Fruit fly (Drosophila melanogaster) whole organism, embryonic: Measurements from ENCODE around the gene COX7AL2.

Experiments used
- Abd-B ChIP-seq: fragments of 200-800 bp; sonication (Bioruptor generic); optimal IDR thresholded peaks from 2 replicates; lab custom pipeline; 2018; ENCODE audit warnings: missing biosample characterization, mild to moderate bottlenecking, missing genetic modification characterization, moderate library complexity
- Adf1 ChIP-seq: fragments of 200-800 bp; sonication (Bioruptor generic); IDR thresholded peaks from 2 replicates; pipeline ENCODE4 v1.3.6; 2022; ENCODE audit warnings: missing biosample characterization, missing genetic modification characterization
- Blimp-1 ChIP-seq: fragments of 200-800 bp; sonication (Bioruptor generic); optimal IDR thresholded peaks from 3 replicates; lab custom pipeline; 2018; ENCODE audit warnings: missing biosample characterization, missing genetic modification characterization, mild to moderate bottlenecking, moderate library complexity, missing genetic modification reagents
- CG12219 ChIP-seq: fragments of 200-800 bp; sonication (Bioruptor generic); optimal IDR thresholded peaks from 3 replicates; lab custom pipeline; 2018; ENCODE audit warnings: missing biosample characterization, mild to moderate bottlenecking, missing genetic modification characterization
- CG14050 ChIP-seq: fragments of 200-800 bp; sonication (Bioruptor generic); IDR thresholded peaks from 3 replicates; pipeline ENCODE4 v1.3.6; 2022; ENCODE audit warnings: missing biosample characterization, missing genetic modification characterization
- CG14965 ChIP-seq: fragments of 200-800 bp; sonication (Bioruptor generic); optimal IDR thresholded peaks from 2 replicates; lab custom pipeline; 2016; ENCODE audit warnings: missing biosample characterization, missing genetic modification characterization, borderline replicate concordance
- CG17328 ChIP-seq: fragments of 200-800 bp; sonication (Bioruptor generic); IDR thresholded peaks from 2 replicates; pipeline ENCODE4 v1.3.6; 2022; ENCODE audit warnings: missing biosample characterization, missing genetic modification characterization
- CG17361 ChIP-seq: fragments of 200-800 bp; sonication (Bioruptor generic); IDR thresholded peaks from 3 replicates; pipeline ENCODE4 v1.3.6; 2022; ENCODE audit warnings: missing biosample characterization, missing genetic modification characterization
- CG17802 ChIP-seq: fragments of 200-800 bp; sonication (Bioruptor generic); optimal IDR thresholded peaks from 2 replicates; lab custom pipeline; 2018; ENCODE audit warnings: missing biosample characterization, mild to moderate bottlenecking, missing genetic modification characterization, moderate library complexity
- CG2116 ChIP-seq: fragments of 200-800 bp; sonication (Bioruptor generic); optimal IDR thresholded peaks from 3 replicates; lab custom pipeline; 2018; ENCODE audit warnings: missing biosample characterization, mild to moderate bottlenecking, missing genetic modification characterization
- CG30403 ChIP-seq: fragments of 200-800 bp; sonication (Bioruptor generic); optimal IDR thresholded peaks from 3 replicates; lab custom pipeline; 2016; ENCODE audit warnings: missing biosample characterization, missing genetic modification characterization
- CG3065 ChIP-seq: fragments of 200-800 bp; sonication (Bioruptor generic); optimal IDR thresholded peaks from 2 replicates; lab custom pipeline; 2016; ENCODE audit warnings: missing biosample characterization, missing genetic modification characterization
- CG31365 ChIP-seq: fragments of 200-800 bp; sonication (Bioruptor generic); optimal IDR thresholded peaks from 2 replicates; lab custom pipeline; 2018; ENCODE audit warnings: missing biosample characterization, mild to moderate bottlenecking, missing genetic modification characterization
- CG5180 ChIP-seq: fragments of 200-800 bp; sonication (Bioruptor generic); optimal IDR thresholded peaks from 3 replicates; lab custom pipeline; 2017; ENCODE audit warnings: missing biosample characterization, missing genetic modification characterization, mild to moderate bottlenecking, moderate library complexity, missing genetic modification reagents
- CG8944 ChIP-seq: fragments of 200-800 bp; sonication (Bioruptor generic); optimal IDR thresholded peaks from 3 replicates; lab custom pipeline; 2016; ENCODE audit warnings: missing biosample characterization, missing genetic modification characterization
- Camta ChIP-seq: fragments of 200-800 bp; sonication (Bioruptor generic); optimal IDR thresholded peaks from 2 replicates; lab custom pipeline; 2016; ENCODE audit warnings: missing biosample characterization, missing genetic modification characterization
- CoRest ChIP-seq: fragments of 200-800 bp; sonication (Bioruptor generic); optimal IDR thresholded peaks from 3 replicates; lab custom pipeline; 2018; ENCODE audit warnings: missing biosample characterization, mild to moderate bottlenecking, missing genetic modification characterization, moderate library complexity
- Fer3 ChIP-seq: fragments of 200-800 bp; sonication (Bioruptor generic); optimal IDR thresholded peaks from 2 replicates; lab custom pipeline; 2018; ENCODE audit warnings: missing biosample characterization, mild to moderate bottlenecking, missing genetic modification characterization, moderate library complexity
- HLH54F ChIP-seq: fragments of 200-800 bp; sonication (Bioruptor generic); optimal IDR thresholded peaks from 3 replicates; lab custom pipeline; 2016; ENCODE audit warnings: missing biosample characterization, missing genetic modification characterization
- Jarid2 ChIP-seq: fragments of 200-800 bp; sonication (Bioruptor generic); optimal IDR thresholded peaks from 3 replicates; lab custom pipeline; 2017; ENCODE audit warnings: mild to moderate bottlenecking, missing biosample characterization, missing genetic modification reagents, missing genetic modification characterization
- Mad ChIP-seq: fragments of 200-800 bp; sonication (Bioruptor generic); optimal IDR thresholded peaks from 2 replicates; lab custom pipeline; 2016; ENCODE audit warnings: missing biosample characterization, missing genetic modification characterization
- Mes4 ChIP-seq: fragments of 200-800 bp; sonication (Bioruptor generic); optimal IDR thresholded peaks from 2 replicates; lab custom pipeline; 2016; ENCODE audit warnings: missing biosample characterization, missing genetic modification characterization
- Sox102F ChIP-seq: fragments of 200-800 bp; sonication (Bioruptor generic); optimal IDR thresholded peaks from 2 replicates; lab custom pipeline; 2018; ENCODE audit warnings: missing biosample characterization, mild to moderate bottlenecking, missing genetic modification characterization, moderate library complexity
- Ssrp ChIP-seq: fragments of 200-800 bp; sonication (Bioruptor generic); optimal IDR thresholded peaks from 2 replicates; lab custom pipeline; 2018; ENCODE audit warnings: missing biosample characterization, mild to moderate bottlenecking, missing genetic modification characterization, moderate library complexity
- Xrp1 ChIP-seq: fragments of 200-800 bp; sonication (Bioruptor generic); IDR thresholded peaks from 2 replicates; pipeline ENCODE4 v1.3.6; 2022; ENCODE audit warnings: missing biosample characterization, missing genetic modification characterization
- abd-A ChIP-seq: fragments of 200-800 bp; sonication (Bioruptor generic); optimal IDR thresholded peaks from 3 replicates; lab custom pipeline; 2019; ENCODE audit warnings: missing biosample characterization, mild to moderate bottlenecking, missing genetic modification characterization, moderate library complexity
- bcd ChIP-seq: fragments of 200-800 bp; sonication (Bioruptor generic); optimal IDR thresholded peaks from 2 replicates; lab custom pipeline; 2017; ENCODE audit warnings: missing biosample characterization, mild to moderate bottlenecking, missing genetic modification characterization
- bigmax ChIP-seq: fragments of 200-800 bp; sonication (Bioruptor generic); optimal IDR thresholded peaks from 2 replicates; lab custom pipeline; 2018; ENCODE audit warnings: missing biosample characterization, mild to moderate bottlenecking, missing genetic modification characterization
- crc ChIP-seq: fragments of 200-800 bp; sonication (Bioruptor generic); optimal IDR thresholded peaks from 2 replicates; lab custom pipeline; 2016; ENCODE audit warnings: missing biosample characterization, missing genetic modification characterization
- dm ChIP-seq: fragments of 200-800 bp; sonication (Bioruptor generic); optimal IDR thresholded peaks from 3 replicates; lab custom pipeline; 2016; ENCODE audit warnings: missing biosample characterization, missing genetic modification characterization
- ems ChIP-seq: fragments of 200-800 bp; sonication (Bioruptor generic); optimal IDR thresholded peaks from 3 replicates; lab custom pipeline; 2016; ENCODE audit warnings: missing biosample characterization, missing genetic modification characterization
- en ChIP-seq: fragments of 200-800 bp; sonication (Bioruptor generic); optimal IDR thresholded peaks from 2 replicates; lab custom pipeline; 2016; ENCODE audit warnings: missing biosample characterization, missing genetic modification characterization
- eve ChIP-seq, 2 experiments: fragments of >200 bp; optimal IDR thresholded peaks; 2 replicates each; lab custom pipeline; 2017; ENCODE audit warnings: missing biosample characterization in 2 of 2, missing genetic modification characterization in 2 of 2
- exex ChIP-seq: fragments of 200-800 bp; sonication (Bioruptor generic); optimal IDR thresholded peaks from 4 replicates; lab custom pipeline; 2018; ENCODE audit warnings: missing biosample characterization, mild to moderate bottlenecking, missing genetic modification characterization, moderate library complexity
- ftz-f1 ChIP-seq: fragments of 200-800 bp; sonication (Bioruptor generic); optimal IDR thresholded peaks from 2 replicates; lab custom pipeline; 2016; ENCODE audit warnings: missing biosample characterization, missing genetic modification characterization
- hkb ChIP-seq, 2 experiments: fragments of 200-800 bp in 1 of 2; fragments of >200 bp in 1 of 2; sonication (Bioruptor generic) in 1 of 2; IDR thresholded peaks in 1 of 2; optimal IDR thresholded peaks in 1 of 2; 2 replicates each; pipeline versions ENCODE4 v1.3.6 to Lab custom; 2017 to 2022; ENCODE audit warnings: missing biosample characterization in 1 of 2, missing genetic modification characterization in 1 of 2
- jigr1 ChIP-seq: fragments of 200-800 bp; sonication (Bioruptor generic); IDR thresholded peaks from 3 replicates; pipeline ENCODE4 v1.3.6; 2022; ENCODE audit warnings: missing biosample characterization, missing genetic modification characterization
- jumu ChIP-seq: fragments of 200-800 bp; sonication (Bioruptor generic); optimal IDR thresholded peaks from 3 replicates; lab custom pipeline; 2016; ENCODE audit warnings: missing biosample characterization, missing genetic modification characterization
- ken ChIP-seq: fragments of 200-800 bp; sonication (Bioruptor generic); IDR thresholded peaks from 3 replicates; pipeline ENCODE4 v1.3.6; 2022; ENCODE audit warnings: missing biosample characterization, missing genetic modification characterization
- lilli ChIP-seq: fragments of 200-800 bp; sonication (Bioruptor generic); optimal IDR thresholded peaks from 3 replicates; lab custom pipeline; 2016; ENCODE audit warnings: missing biosample characterization, missing genetic modification characterization
- p53 ChIP-seq: fragments of 200-800 bp; sonication (Bioruptor generic); optimal IDR thresholded peaks from 2 replicates; lab custom pipeline; 2016; ENCODE audit warnings: missing biosample characterization, missing genetic modification characterization
- pb ChIP-seq: fragments of 200-800 bp; sonication (Bioruptor generic); optimal IDR thresholded peaks from 3 replicates; lab custom pipeline; 2016; ENCODE audit warnings: missing biosample characterization, missing genetic modification characterization
- phol ChIP-seq: fragments of 200-800 bp; sonication (Bioruptor generic); optimal IDR thresholded peaks from 3 replicates; lab custom pipeline; 2018; ENCODE audit warnings: missing biosample characterization, mild to moderate bottlenecking, missing genetic modification characterization, moderate library complexity
- pzg ChIP-seq: fragments of 200-800 bp; sonication (Bioruptor generic); optimal IDR thresholded peaks from 3 replicates; lab custom pipeline; 2018; ENCODE audit warnings: missing biosample characterization, mild to moderate bottlenecking, missing genetic modification characterization, moderate library complexity
- sens ChIP-seq: fragments of 200-800 bp; sonication (Bioruptor generic); peaks from one replicate; lab custom pipeline; 2016; ENCODE audit warnings: missing biosample characterization, missing genetic modification characterization
- shn ChIP-seq: fragments of 200-800 bp; sonication (Bioruptor generic); optimal IDR thresholded peaks from 3 replicates; lab custom pipeline; 2016; ENCODE audit warnings: missing biosample characterization, missing genetic modification characterization
- so ChIP-seq: fragments of 200-800 bp; sonication (Bioruptor generic); IDR thresholded peaks from 3 replicates; pipeline ENCODE4 v1.3.6; 2022; ENCODE audit warnings: missing biosample characterization, missing genetic modification characterization
- sob ChIP-seq: fragments of 200-800 bp; sonication (Bioruptor generic); IDR thresholded peaks from 2 replicates; pipeline ENCODE4 v1.3.6; 2022; ENCODE audit warnings: missing biosample characterization, missing genetic modification characterization
- sr ChIP-seq: fragments of 200-800 bp; sonication (Bioruptor generic); IDR thresholded peaks from 3 replicates; pipeline ENCODE4 v1.3.6; 2022; ENCODE audit warnings: missing biosample characterization, missing genetic modification characterization
- tap ChIP-seq: fragments of 200-800 bp; optimal IDR thresholded peaks from 3 replicates; lab custom pipeline; 2019; ENCODE audit warnings: missing biosample characterization, mild to moderate bottlenecking, missing genetic modification characterization, moderate library complexity

The COX7AL2 gene

DNA sequence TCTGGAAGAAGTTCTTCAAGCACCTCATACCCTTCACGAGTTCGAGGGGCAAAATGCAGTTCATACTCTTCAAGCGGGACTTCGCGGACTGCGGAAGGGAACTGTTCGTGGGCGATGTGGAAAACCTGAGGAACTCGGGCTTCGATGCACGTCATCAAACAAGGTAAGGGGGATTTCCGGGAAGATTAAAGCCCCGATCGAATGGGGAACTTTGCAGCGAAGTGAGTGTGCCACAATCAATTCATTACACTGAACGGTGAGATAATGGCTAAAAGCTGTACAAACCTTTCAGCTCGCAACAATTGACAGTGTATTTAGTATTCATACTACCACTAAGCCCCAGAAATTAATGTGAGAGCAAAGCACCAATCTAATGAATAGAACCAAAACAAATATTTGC, 45.1 kb upstream of the COX7AL2 start:
- TF ChIP-seq CG14965 (GFP tag; lab: Kevin White, UChicago), result no peak
- no peak for TF ChIP-seq ems (GFP tag; lab: Kevin White, UChicago)

DNA sequence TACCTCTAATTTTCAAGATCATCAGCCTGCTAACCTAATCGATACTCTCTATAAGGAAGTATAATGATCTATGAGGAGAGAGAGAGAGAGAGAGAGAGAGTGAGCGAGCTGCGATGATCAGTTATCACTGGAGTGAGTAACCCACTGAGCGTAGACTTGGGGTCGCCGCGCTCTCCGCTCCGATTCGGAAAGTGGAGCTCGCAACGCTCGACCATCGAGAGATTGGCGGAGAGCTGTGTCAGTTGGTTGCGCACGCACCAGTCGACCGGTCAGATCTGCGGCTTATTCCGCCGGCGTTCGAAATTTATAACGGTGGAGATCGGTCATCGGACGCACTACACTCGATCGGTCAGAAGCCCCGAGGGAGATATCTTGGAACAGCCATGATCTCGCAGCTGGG, 44.4 kb upstream of the COX7AL2 start, which contains the start of gene CG4267:
CG4267 (plus strand) TSS at position 240 of the 400 bp plus-strand sequence.
- TF ChIP-seq Mes4, result no peak
- no peak for TF ChIP-seq CG31365 (tag; lab: Kevin White, UChicago)
- TF ChIP-seq CG17328 (GFP tag; lab: Robert Waterston, UW), result no peak
- no peak for TF ChIP-seq en
- TF ChIP-seq Sox102F, result no peak
- TF ChIP-seq abd-A (tag; lab: Kevin White, UChicago), result no peak
- 0 out of 3 replicates have a peak, but pooled peaks have one; percentile 27 for TF ChIP-seq ken (GFP tag; lab: Robert Waterston, UW)
- no peak for TF ChIP-seq p53 (GFP tag; lab: Kevin White, UChicago)
- no peak for TF ChIP-seq Camta (GFP tag; lab: Kevin White, UChicago)
- TF ChIP-seq CG12219 (GFP tag; lab: Kevin White, UChicago), result no peak
- TF ChIP-seq so (GFP tag; lab: Robert Waterston, UW), result peak; percentile 19; the same call in 1 of the 3 replicates
- no peak for TF ChIP-seq phol (tag; lab: Kevin White, UChicago)
- no peak for TF ChIP-seq CG2116 (GFP tag; lab: Kevin White, UChicago)
- no peak for TF ChIP-seq dm (GFP tag; lab: Kevin White, UChicago)
- TF ChIP-seq Blimp-1, result no peak
- TF ChIP-seq Abd-B (GFP tag; lab: Kevin White, UChicago), result no peak
- TF ChIP-seq bigmax, result no peak
- no peak for TF ChIP-seq CG8944 (GFP tag; lab: Kevin White, UChicago)
- no peak for TF ChIP-seq HLH54F (GFP tag; lab: Kevin White, UChicago)
- no peak for TF ChIP-seq bcd (GFP tag; lab: Kevin White, UChicago)
- no peak for TF ChIP-seq CG14050 (GFP tag; lab: Robert Waterston, UW)
- no peak for TF ChIP-seq CG3065 (GFP tag; lab: Kevin White, UChicago)
- TF ChIP-seq CG30403 (GFP tag; lab: Kevin White, UChicago), result no peak
- TF ChIP-seq exex, result no peak
- no peak for TF ChIP-seq sens (GFP tag; lab: Kevin White, UChicago)
- TF ChIP-seq Adf1, result no peak
- no peak for TF ChIP-seq jigr1 (GFP tag; lab: Robert Waterston, UW)
- no peak for TF ChIP-seq jumu (GFP tag; lab: Kevin White, UChicago)
- no peak for TF ChIP-seq shn (GFP tag; lab: Kevin White, UChicago)
- peak; percentile 45 for TF ChIP-seq ftz-f1 (GFP tag; lab: Kevin White, UChicago)
- TF ChIP-seq pb (GFP tag; lab: Kevin White, UChicago), result no peak
- TF ChIP-seq sob (GFP tag; lab: Robert Waterston, UW), result 0 out of 2 replicates have a peak, but pooled peaks have one; percentile 19
- TF ChIP-seq Jarid2 (GFP tag; lab: Kevin White, UChicago), result peak; percentile 80
- no peak for TF ChIP-seq pzg (GFP tag; lab: Kevin White, UChicago)
- no peak for TF ChIP-seq CG17802 (tag; lab: Kevin White, UChicago)
- TF ChIP-seq Fer3 (tag; lab: Kevin White, UChicago), result no peak
- TF ChIP-seq Xrp1 (GFP tag; lab: Robert Waterston, UW), result no peak
- no peak for TF ChIP-seq crc
- no peak for TF ChIP-seq CG5180
- TF ChIP-seq Mad (GFP tag; lab: Kevin White, UChicago), result no peak
- no peak for TF ChIP-seq hkb (optimal IDR thresholded peaks at IDR 0.05; lab: Kevin White, UChicago)
- 0 out of 2 replicates have a peak, but pooled peaks have one; percentile 31 for TF ChIP-seq hkb (GFP tag; IDR thresholded peaks at IDR 0.05; lab: Robert Waterston, UW)
- TF ChIP-seq CG17361 (GFP tag; lab: Robert Waterston, UW), result no peak
- TF ChIP-seq sr (GFP tag; lab: Robert Waterston, UW), result no peak
- TF ChIP-seq lilli (GFP tag; lab: Kevin White, UChicago), result no peak
- no peak for TF ChIP-seq tap (tag; lab: Kevin White, UChicago)
- TF ChIP-seq eve (GFP tag; optimal IDR thresholded peaks at IDR 0.05; lab: Kevin White, UChicago), result no peak
- no peak for TF ChIP-seq Ssrp (tag; lab: Kevin White, UChicago)
- TF ChIP-seq CoRest, result no peak
